Worm (Caenorhabditis elegans) whole organism, L2 larva: ENCODE measurements around the gene djr-1.1.

Experiments used
- C34F6.9 ChIP-seq: fragments of 150-350 bp; optimal IDR thresholded peaks from 2 replicates; lab custom pipeline; 2014; ENCODE audit warnings: missing biosample characterization, missing genetic modification characterization
- F13H6.1 ChIP-seq: sonication (generic microtip); optimal IDR thresholded peaks from 2 replicates; lab custom pipeline; 2016; ENCODE audit warnings: missing genetic modification characterization, missing compliant biosample characterization
- Y55F3AM.14 ChIP-seq: fragments of 200-800 bp; sonication (Bioruptor generic); optimal IDR thresholded peaks from 2 replicates; lab custom pipeline; 2018; ENCODE audit warnings: mild to moderate bottlenecking, missing genetic modification characterization, missing compliant biosample characterization
- ZK546.5 ChIP-seq: sonication (generic microtip); optimal IDR thresholded peaks from 2 replicates; lab custom pipeline; 2017; ENCODE audit warnings: missing biosample characterization, missing genetic modification characterization
- alr-1 ChIP-seq: fragments of 150-350 bp; optimal IDR thresholded peaks from 2 replicates; lab custom pipeline; 2014; ENCODE audit warnings: missing biosample characterization, missing genetic modification characterization
- blmp-1 ChIP-seq: sonication (generic microtip); optimal IDR thresholded peaks from 2 replicates; lab custom pipeline; 2017; ENCODE audit warnings: missing genetic modification characterization, mild to moderate bottlenecking, missing compliant biosample characterization, antibody characterized with exemption, moderate library complexity; ENCODE audit not compliant: insufficient read depth
- ceh-16 ChIP-seq: fragments of 150-350 bp; optimal IDR thresholded peaks from 2 replicates; lab custom pipeline; 2014; ENCODE audit warnings: missing biosample characterization, missing genetic modification characterization
- ceh-82 ChIP-seq: fragments of 150-350 bp; optimal IDR thresholded peaks from 2 replicates; lab custom pipeline; 2014; ENCODE audit warnings: missing biosample characterization, missing genetic modification characterization
- elt-1 ChIP-seq: fragments of 150-350 bp; optimal IDR thresholded peaks from 2 replicates; lab custom pipeline; 2014; ENCODE audit warnings: missing biosample characterization, missing genetic modification characterization
- elt-3 ChIP-seq: sonication (generic microtip); optimal IDR thresholded peaks from 2 replicates; lab custom pipeline; 2017; ENCODE audit warnings: missing biosample characterization, missing genetic modification characterization
- fos-1 ChIP-seq: fragments of 150-350 bp; optimal IDR thresholded peaks from 2 replicates; lab custom pipeline; 2014; ENCODE audit warnings: missing biosample characterization, missing genetic modification characterization
- gmeb-1 ChIP-seq: fragments of 150-350 bp; optimal IDR thresholded peaks from 2 replicates; lab custom pipeline; 2014; ENCODE audit warnings: missing biosample characterization, missing genetic modification characterization
- lin-11 ChIP-seq: fragments of 150-350 bp; sonication (generic microtip); optimal IDR thresholded peaks from 2 replicates; lab custom pipeline; 2014; ENCODE audit warnings: missing biosample characterization, missing genetic modification characterization, inconsistent platforms, mixed read lengths
- lin-13 ChIP-seq: fragments of 150-350 bp; optimal IDR thresholded peaks from 2 replicates; lab custom pipeline; 2014; ENCODE audit warnings: missing biosample characterization, missing genetic modification reagents, missing genetic modification characterization
- lin-39 ChIP-seq: fragments of 150-350 bp; optimal IDR thresholded peaks from 2 replicates; lab custom pipeline; 2014; ENCODE audit warnings: missing biosample characterization, missing genetic modification reagents, missing genetic modification characterization
- mab-5 ChIP-seq: fragments of 150-350 bp; optimal IDR thresholded peaks from 2 replicates; lab custom pipeline; 2014; ENCODE audit warnings: missing biosample characterization, missing genetic modification characterization
- mbf-1 ChIP-seq: sonication (generic microtip); optimal IDR thresholded peaks from 2 replicates; lab custom pipeline; 2017; ENCODE audit warnings: missing biosample characterization, missing genetic modification characterization
- nhr-11 ChIP-seq: fragments of 150-350 bp; optimal IDR thresholded peaks from 2 replicates; lab custom pipeline; 2014; ENCODE audit warnings: missing biosample characterization, missing genetic modification characterization
- nhr-12 ChIP-seq: fragments of 150-350 bp; optimal IDR thresholded peaks from 2 replicates; lab custom pipeline; 2014; ENCODE audit warnings: missing biosample characterization, missing genetic modification characterization
- nhr-129 ChIP-seq: fragments of 150-350 bp; optimal IDR thresholded peaks from 2 replicates; lab custom pipeline; 2014; ENCODE audit warnings: missing biosample characterization, missing genetic modification characterization
- nhr-21 ChIP-seq: fragments of 150-350 bp; optimal IDR thresholded peaks from 2 replicates; lab custom pipeline; 2014; ENCODE audit warnings: missing biosample characterization, missing genetic modification characterization
- nhr-23 ChIP-seq: fragments of 150-350 bp; optimal IDR thresholded peaks from 2 replicates; lab custom pipeline; 2014; ENCODE audit warnings: missing biosample characterization, missing genetic modification reagents, missing genetic modification characterization
- nhr-237 ChIP-seq: fragments of 150-350 bp; optimal IDR thresholded peaks from 2 replicates; lab custom pipeline; 2014; ENCODE audit warnings: missing biosample characterization, missing genetic modification characterization
- nhr-25 ChIP-seq: fragments of 150-350 bp; sonication (generic microtip); optimal IDR thresholded peaks from 3 replicates; lab custom pipeline; 2014; ENCODE audit warnings: missing biosample characterization, missing genetic modification characterization
- nhr-6 ChIP-seq: fragments of 150-350 bp; optimal IDR thresholded peaks from 2 replicates; lab custom pipeline; 2014; ENCODE audit warnings: missing biosample characterization, missing genetic modification characterization
- peb-1 ChIP-seq: fragments of 150-350 bp; optimal IDR thresholded peaks from 2 replicates; lab custom pipeline; 2014; ENCODE audit warnings: missing biosample characterization, missing genetic modification characterization
- sem-4 ChIP-seq: fragments of 150-350 bp; optimal IDR thresholded peaks from 2 replicates; lab custom pipeline; 2014; ENCODE audit warnings: missing biosample characterization, missing genetic modification reagents, missing genetic modification characterization
- sma-9 ChIP-seq, 2 experiments: fragments of 150-350 bp in 1 of 2; sonication (generic microtip) in 1 of 2; optimal IDR thresholded peaks; 2 replicates each; lab custom pipeline; 2014 to 2016; ENCODE audit warnings: missing genetic modification characterization in 2 of 2, mild to moderate bottlenecking in 1 of 2, missing biosample characterization in 1 of 2, missing compliant biosample characterization in 1 of 2, missing genetic modification reagents in 1 of 2, moderate library complexity in 1 of 2
- snpc-4 ChIP-seq: fragments of 150-350 bp; optimal IDR thresholded peaks from 2 replicates; lab custom pipeline; 2014; ENCODE audit warnings: missing biosample characterization, missing genetic modification characterization
- unc-62 ChIP-seq: fragments of 150-350 bp; optimal IDR thresholded peaks from 2 replicates; lab custom pipeline; 2014; ENCODE audit warnings: missing biosample characterization, missing genetic modification reagents, missing genetic modification characterization
- zag-1 ChIP-seq: fragments of 150-350 bp; optimal IDR thresholded peaks from 2 replicates; lab custom pipeline; 2014; ENCODE audit warnings: missing biosample characterization, missing genetic modification characterization
- ztf-1 ChIP-seq: fragments of 200-800 bp; sonication (Bioruptor generic); conservative IDR thresholded peaks from 2 replicates; pipeline ENCODE4 v1.3.6; 2022; ENCODE audit warnings: missing genetic modification characterization, missing compliant biosample characterization
- ztf-4 ChIP-seq: fragments of 150-350 bp; optimal IDR thresholded peaks from 2 replicates; lab custom pipeline; 2014; ENCODE audit warnings: missing biosample characterization, missing genetic modification characterization

Gene djr-1.1

ce11 chrII:255124-255523 is 35.3 kb upstream of the djr-1.1 start (continued):
- peak; percentile 91 for TF ChIP-seq snpc-4 (tag; lab: Kevin White, UChicago)
- TF ChIP-seq ceh-16 (tag; lab: Kevin White, UChicago): peak; percentile 55
- TF ChIP-seq mab-5 (tag; lab: Kevin White, UChicago): peak; percentile 96
- peak; percentile 95 for TF ChIP-seq nhr-25 (tag; lab: Kevin White, UChicago)

- TF ChIP-seq lin-13 (GFP tag; lab: Kevin White, UChicago) (no peak), ztf-1 (no peak), lin-39 (tag; lab: Kevin White, UChicago) (no peak), ZK546.5 (tag; lab: Kevin White, UChicago) (no peak), nhr-21 (tag; lab: Kevin White, UChicago) (no peak), gmeb-1 (tag; lab: Kevin White, UChicago) (no peak), F13H6.1 (tag; lab: Kevin White, UChicago) (no peak), sem-4 (tag; lab: Kevin White, UChicago) (no peak), ztf-4 (tag; lab: Kevin White, UChicago) (no peak)
Measured at ce11 chrII:257519-257918, 32.9 kb upstream of the djr-1.1 start, which contains the start of gene cat-2. TSS of gene cat-2 (plus strand) at chrII:257819.

- TF ChIP-seq unc-62 (no peak), sma-9 (GFP tag; optimal IDR thresholded peaks at IDR 0.05; lab: Kevin White, UChicago) (no peak), sma-9 (tag; optimal IDR thresholded peaks at IDR 0.05; lab: Kevin White, UChicago) (no peak), gmeb-1 (tag; lab: Kevin White, UChicago) (no peak)
Measured at ce11 chrII:263563-263962, 26.8 kb upstream of the djr-1.1 start, which contains the start of gene scc-2. TSS of gene scc-2 (minus strand) at chrII:263663.

- TF ChIP-seq elt-1 (no peak), C34F6.9 (tag; lab: Kevin White, UChicago) (no peak), lin-11 (tag; lab: Kevin White, UChicago) (no peak), F13H6.1 (tag; lab: Kevin White, UChicago) (no peak), alr-1 (no peak), nhr-237 (tag; lab: Kevin White, UChicago) (no peak), elt-3 (tag; lab: Kevin White, UChicago) (no peak), lin-39 (tag; lab: Kevin White, UChicago) (no peak), ZK546.5 (tag; lab: Kevin White, UChicago) (no peak), ceh-82 (tag; lab: Kevin White, UChicago) (no peak), ztf-4 (tag; lab: Kevin White, UChicago) (no peak), lin-13 (GFP tag; lab: Kevin White, UChicago) (no peak), ztf-1 (no peak), mbf-1 (tag; lab: Kevin White, UChicago) (no peak), nhr-12 (tag; lab: Kevin White, UChicago) (no peak), fos-1 (tag; lab: Kevin White, UChicago) (no peak)
Measured at ce11 chrII:264053-264452, 26.3 kb upstream of the djr-1.1 start, which contains the start of gene B0432.14. TSS of gene B0432.14 (plus strand) at chrII:264353.

ce11 chrII:273872-274271 is 16.5 kb upstream of the djr-1.1 start, which contains the start of gene B0432.7:
TSS of gene B0432.7 (minus strand) at chrII:273972.
- TF ChIP-seq zag-1 (tag; lab: Kevin White, UChicago) (no peak), nhr-129 (tag; lab: Kevin White, UChicago) (no peak), lin-39 (tag; lab: Kevin White, UChicago) (no peak), Y55F3AM.14 (GFP tag; lab: Kevin White, UChicago) (no peak), nhr-23 (tag; lab: Kevin White, UChicago) (no peak), C34F6.9 (tag; lab: Kevin White, UChicago) (no peak), elt-3 (tag; lab: Kevin White, UChicago) (no peak), peb-1 (tag; lab: Kevin White, UChicago) (no peak), lin-11 (tag; lab: Kevin White, UChicago) (no peak), blmp-1 (tag; lab: Kevin White, UChicago) (no peak), ZK546.5 (tag; lab: Kevin White, UChicago) (no peak), nhr-11 (tag; lab: Kevin White, UChicago) (no peak), gmeb-1 (tag; lab: Kevin White, UChicago) (no peak), nhr-6 (tag; lab: Kevin White, UChicago) (no peak), unc-62 (no peak), elt-1 (no peak)
